Worm (Caenorhabditis elegans) whole organism, L4/young adult: ENCODE measurements around the gene C30G7.4.

ENCODE experiments used
- W03F9.2 ChIP-seq: fragments of 150-350 bp; optimal IDR thresholded peaks from 2 replicates; lab custom pipeline; 2014; ENCODE audit warnings: missing biosample characterization, missing genetic modification characterization
- dao-5 ChIP-seq: sonication (generic microtip); optimal IDR thresholded peaks from 2 replicates; lab custom pipeline; 2016; ENCODE audit warnings: missing genotype, missing genetic modification characterization, moderate library complexity, missing compliant biosample characterization
- him-1 ChIP-seq: sonication (generic microtip); optimal IDR thresholded peaks from 2 replicates; lab custom pipeline; 2016; ENCODE audit warnings: missing genotype, missing genetic modification reagents, missing genetic modification characterization, missing compliant biosample characterization

DNA sequence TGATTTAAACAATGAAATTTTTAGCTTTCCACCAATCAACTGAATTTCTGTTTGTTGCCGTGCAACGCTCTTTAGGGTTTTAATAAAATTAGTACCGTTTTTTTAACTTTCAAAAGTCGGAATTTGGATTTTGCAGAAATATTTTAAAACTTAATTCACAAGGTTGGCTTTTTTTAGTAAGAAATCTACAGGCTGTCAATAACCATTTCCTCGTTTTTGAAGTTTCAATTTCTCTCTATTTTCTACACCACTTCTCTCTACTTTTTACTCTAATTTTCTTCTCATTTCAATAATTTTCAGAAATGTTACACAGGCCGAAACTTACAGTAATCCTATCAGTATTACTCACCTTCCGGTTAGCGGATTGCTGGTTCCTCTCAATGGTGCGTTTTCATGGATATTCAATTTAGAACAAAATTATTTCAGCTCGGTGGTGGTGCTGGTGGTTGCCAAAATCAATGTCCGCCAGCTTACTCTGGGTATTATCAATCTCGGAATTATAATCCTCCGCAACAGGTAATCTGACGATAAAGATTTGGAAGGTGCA is 31.4 kb upstream of the C30G7.4 start, which contains the start of the genes grd-12 and F02D8.1:
- TF ChIP-seq dao-5 (tag; lab: Kevin White, UChicago) (no peak), him-1 (tag; lab: Kevin White, UChicago) (no peak), W03F9.2 (tag; lab: Kevin White, UChicago) (no peak)
